Worm (Caenorhabditis elegans) whole organism, L2 larva: ENCODE results near the gene F41G3.6.
A peak's percentile ranks its signal among the peaks of the same experiment; 100 is the strongest.

Experiments used
- C34F6.9 ChIP-seq: fragments of 150-350 bp; optimal IDR thresholded peaks from 2 replicates; lab custom pipeline; 2014; ENCODE audit warnings: missing biosample characterization, missing genetic modification characterization
- F13H6.1 ChIP-seq: sonication (generic microtip); optimal IDR thresholded peaks from 2 replicates; lab custom pipeline; 2016; ENCODE audit warnings: missing genetic modification characterization, missing compliant biosample characterization
- alr-1 ChIP-seq: fragments of 150-350 bp; optimal IDR thresholded peaks from 2 replicates; lab custom pipeline; 2014; ENCODE audit warnings: missing biosample characterization, missing genetic modification characterization
- blmp-1 ChIP-seq: sonication (generic microtip); optimal IDR thresholded peaks from 2 replicates; lab custom pipeline; 2017; ENCODE audit warnings: missing genetic modification characterization, mild to moderate bottlenecking, missing compliant biosample characterization, antibody characterized with exemption, moderate library complexity; ENCODE audit not compliant: insufficient read depth
- ceh-16 ChIP-seq: fragments of 150-350 bp; optimal IDR thresholded peaks from 2 replicates; lab custom pipeline; 2014; ENCODE audit warnings: missing biosample characterization, missing genetic modification characterization
- ceh-82 ChIP-seq: fragments of 150-350 bp; optimal IDR thresholded peaks from 2 replicates; lab custom pipeline; 2014; ENCODE audit warnings: missing biosample characterization, missing genetic modification characterization
- crh-2 ChIP-seq: sonication (generic microtip); optimal IDR thresholded peaks from 2 replicates; lab custom pipeline; 2017; ENCODE audit warnings: missing biosample characterization, missing genetic modification characterization
- dmd-4 ChIP-seq: sonication (generic microtip); optimal IDR thresholded peaks from 2 replicates; lab custom pipeline; 2017; ENCODE audit warnings: missing biosample characterization, missing genetic modification characterization
- egl-27 ChIP-seq: sonication (generic microtip); optimal IDR thresholded peaks from 3 replicates; lab custom pipeline; 2017; ENCODE audit warnings: missing biosample characterization, missing genetic modification reagents, missing genetic modification characterization
- elt-1 ChIP-seq: fragments of 150-350 bp; optimal IDR thresholded peaks from 2 replicates; lab custom pipeline; 2014; ENCODE audit warnings: missing biosample characterization, missing genetic modification characterization
- fos-1 ChIP-seq: fragments of 150-350 bp; optimal IDR thresholded peaks from 2 replicates; lab custom pipeline; 2014; ENCODE audit warnings: missing biosample characterization, missing genetic modification characterization
- gmeb-1 ChIP-seq: fragments of 150-350 bp; optimal IDR thresholded peaks from 2 replicates; lab custom pipeline; 2014; ENCODE audit warnings: missing biosample characterization, missing genetic modification characterization
- lin-11 ChIP-seq: fragments of 150-350 bp; sonication (generic microtip); optimal IDR thresholded peaks from 2 replicates; lab custom pipeline; 2014; ENCODE audit warnings: missing biosample characterization, missing genetic modification characterization, inconsistent platforms, mixed read lengths
- lin-13 ChIP-seq: fragments of 150-350 bp; optimal IDR thresholded peaks from 2 replicates; lab custom pipeline; 2014; ENCODE audit warnings: missing biosample characterization, missing genetic modification reagents, missing genetic modification characterization
- lsy-2 ChIP-seq, 2 experiments: fragments of 150-350 bp in 1 of 2; sonication (generic microtip) in 1 of 2; optimal IDR thresholded peaks; 2 replicates each; lab custom pipeline; 2014 to 2017; ENCODE audit warnings: missing biosample characterization in 2 of 2, missing genetic modification characterization in 2 of 2
- mab-5 ChIP-seq: fragments of 150-350 bp; optimal IDR thresholded peaks from 2 replicates; lab custom pipeline; 2014; ENCODE audit warnings: missing biosample characterization, missing genetic modification characterization
- mbf-1 ChIP-seq: sonication (generic microtip); optimal IDR thresholded peaks from 2 replicates; lab custom pipeline; 2017; ENCODE audit warnings: missing biosample characterization, missing genetic modification characterization
- nhr-11 ChIP-seq: fragments of 150-350 bp; optimal IDR thresholded peaks from 2 replicates; lab custom pipeline; 2014; ENCODE audit warnings: missing biosample characterization, missing genetic modification characterization
- nhr-12 ChIP-seq: fragments of 150-350 bp; optimal IDR thresholded peaks from 2 replicates; lab custom pipeline; 2014; ENCODE audit warnings: missing biosample characterization, missing genetic modification characterization
- nhr-129 ChIP-seq: fragments of 150-350 bp; optimal IDR thresholded peaks from 2 replicates; lab custom pipeline; 2014; ENCODE audit warnings: missing biosample characterization, missing genetic modification characterization
- nhr-21 ChIP-seq: fragments of 150-350 bp; optimal IDR thresholded peaks from 2 replicates; lab custom pipeline; 2014; ENCODE audit warnings: missing biosample characterization, missing genetic modification characterization
- nhr-237 ChIP-seq: fragments of 150-350 bp; optimal IDR thresholded peaks from 2 replicates; lab custom pipeline; 2014; ENCODE audit warnings: missing biosample characterization, missing genetic modification characterization
- nhr-25 ChIP-seq: fragments of 150-350 bp; sonication (generic microtip); optimal IDR thresholded peaks from 3 replicates; lab custom pipeline; 2014; ENCODE audit warnings: missing biosample characterization, missing genetic modification characterization
- nhr-6 ChIP-seq: fragments of 150-350 bp; optimal IDR thresholded peaks from 2 replicates; lab custom pipeline; 2014; ENCODE audit warnings: missing biosample characterization, missing genetic modification characterization
- nhr-77 ChIP-seq: fragments of 150-350 bp; optimal IDR thresholded peaks from 2 replicates; lab custom pipeline; 2014; ENCODE audit warnings: missing biosample characterization, missing genetic modification characterization
- skn-1 ChIP-seq: sonication (generic microtip); optimal IDR thresholded peaks from 2 replicates; lab custom pipeline; 2017; ENCODE audit warnings: missing biosample characterization, missing genetic modification characterization
- sma-9 ChIP-seq, 2 experiments: fragments of 150-350 bp in 1 of 2; sonication (generic microtip) in 1 of 2; optimal IDR thresholded peaks; 2 replicates each; lab custom pipeline; 2014 to 2016; ENCODE audit warnings: missing genetic modification characterization in 2 of 2, mild to moderate bottlenecking in 1 of 2, missing biosample characterization in 1 of 2, missing compliant biosample characterization in 1 of 2, missing genetic modification reagents in 1 of 2, moderate library complexity in 1 of 2
- snpc-4 ChIP-seq: fragments of 150-350 bp; optimal IDR thresholded peaks from 2 replicates; lab custom pipeline; 2014; ENCODE audit warnings: missing biosample characterization, missing genetic modification characterization
- unc-39 ChIP-seq: fragments of 150-350 bp; optimal IDR thresholded peaks from 2 replicates; lab custom pipeline; 2014; ENCODE audit warnings: missing biosample characterization, missing genetic modification characterization
- unc-62 ChIP-seq: fragments of 150-350 bp; optimal IDR thresholded peaks from 2 replicates; lab custom pipeline; 2014; ENCODE audit warnings: missing biosample characterization, missing genetic modification reagents, missing genetic modification characterization

The F41G3.6 gene

DNA sequence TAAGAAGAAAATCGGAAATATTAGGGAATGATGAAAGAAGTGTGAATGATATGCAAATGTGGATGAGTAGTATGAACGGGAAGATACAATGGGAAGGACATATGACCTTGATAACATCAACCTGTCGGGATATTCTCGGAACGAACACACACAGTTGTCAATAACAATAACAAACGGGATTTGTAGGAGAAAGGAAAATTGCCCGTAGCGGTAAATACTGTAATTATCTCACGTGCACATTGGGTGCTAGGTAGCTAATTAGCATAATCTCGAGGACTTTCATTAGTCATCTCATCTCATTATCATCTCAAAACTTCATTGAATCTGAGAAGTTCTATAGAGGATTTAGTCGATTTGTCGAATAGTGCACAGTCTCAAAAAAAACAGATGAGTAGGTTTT, 29.7 kb upstream of the F41G3.6 start:
- TF ChIP-seq dmd-4 (tag; lab: Kevin White, UChicago) = no peak
- no peak for TF ChIP-seq mab-5 (tag; lab: Kevin White, UChicago)
- no peak for TF ChIP-seq fos-1 (tag; lab: Kevin White, UChicago)
- no peak for TF ChIP-seq unc-62 (GFP tag; lab: Kevin White, UChicago)
- no peak for TF ChIP-seq crh-2 (tag; lab: Kevin White, UChicago)
- no peak for TF ChIP-seq ceh-16 (tag; lab: Kevin White, UChicago)
- no peak for TF ChIP-seq ceh-82
- no peak for TF ChIP-seq lin-11 (tag; lab: Kevin White, UChicago)
- TF ChIP-seq skn-1 (tag; lab: Kevin White, UChicago) = no peak
- no peak for TF ChIP-seq nhr-11
- no peak for TF ChIP-seq nhr-6 (tag; lab: Kevin White, UChicago)
- TF ChIP-seq nhr-25 = no peak
- TF ChIP-seq nhr-129 (tag; lab: Kevin White, UChicago) = no peak
- no peak for TF ChIP-seq alr-1 (tag; lab: Kevin White, UChicago)

DNA sequence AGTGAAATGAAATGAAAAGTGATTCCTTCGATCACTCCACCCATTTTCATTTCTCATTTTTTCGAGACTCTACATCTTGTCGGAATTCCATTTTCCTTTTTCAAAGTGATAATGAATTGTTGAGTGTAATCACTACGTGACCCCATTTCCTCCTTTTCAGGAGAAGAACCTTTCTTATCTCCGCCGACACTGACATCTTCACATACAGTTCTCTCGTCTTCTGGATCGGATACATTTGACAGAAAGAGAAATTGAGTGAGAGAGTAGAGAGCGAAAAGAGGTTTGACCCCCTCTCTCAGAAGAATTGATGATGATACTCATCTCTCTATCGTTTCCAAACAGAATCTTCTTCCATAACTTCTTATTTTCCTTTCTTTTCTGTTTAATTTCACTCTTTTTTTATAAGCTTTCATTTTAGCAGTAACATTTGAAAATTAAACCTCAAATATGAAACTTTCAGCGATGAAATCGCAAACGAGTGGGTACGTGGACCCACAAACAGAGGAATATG, 28.8 kb upstream of the F41G3.6 start, which contains the start of gene dpy-2:
TSS of gene dpy-2 (plus strand) at position 461 of the 511 bp plus-strand sequence.
- TF ChIP-seq unc-39 (tag; lab: Kevin White, UChicago) = no peak
- TF ChIP-seq blmp-1 = peak; percentile 67
- TF ChIP-seq nhr-21 (tag; lab: Kevin White, UChicago) = peak; percentile 44

DNA sequence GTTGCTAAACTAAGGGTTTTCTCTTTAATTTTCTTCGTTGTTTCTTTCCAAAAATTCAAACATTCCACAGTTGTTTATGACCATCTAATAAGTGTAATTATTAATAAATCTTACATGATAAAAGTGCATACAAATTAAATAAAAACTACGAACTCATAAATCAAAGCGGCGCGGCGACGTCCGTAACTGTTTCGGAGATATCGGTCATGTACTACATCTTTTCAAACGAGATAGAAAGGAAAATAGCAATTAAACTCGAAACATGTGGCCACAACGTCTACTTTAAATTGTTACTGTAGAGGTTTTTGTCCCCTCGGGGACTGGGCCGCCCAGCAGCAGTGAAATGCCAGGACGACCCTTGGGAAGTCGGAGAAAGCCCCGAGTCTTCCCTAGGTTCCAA, 26.9 kb upstream of the F41G3.6 start:
- TF ChIP-seq nhr-237 (tag; lab: Kevin White, UChicago) (no peak), nhr-21 (tag; lab: Kevin White, UChicago) (peak; percentile 42), sma-9 (GFP tag; optimal IDR thresholded peaks at IDR 0.05; lab: Kevin White, UChicago) (peak; percentile 59), sma-9 (tag; optimal IDR thresholded peaks at IDR 0.05; lab: Kevin White, UChicago) (no peak)
- TF ChIP-seq, all 48 proteins: peak for 2

DNA sequence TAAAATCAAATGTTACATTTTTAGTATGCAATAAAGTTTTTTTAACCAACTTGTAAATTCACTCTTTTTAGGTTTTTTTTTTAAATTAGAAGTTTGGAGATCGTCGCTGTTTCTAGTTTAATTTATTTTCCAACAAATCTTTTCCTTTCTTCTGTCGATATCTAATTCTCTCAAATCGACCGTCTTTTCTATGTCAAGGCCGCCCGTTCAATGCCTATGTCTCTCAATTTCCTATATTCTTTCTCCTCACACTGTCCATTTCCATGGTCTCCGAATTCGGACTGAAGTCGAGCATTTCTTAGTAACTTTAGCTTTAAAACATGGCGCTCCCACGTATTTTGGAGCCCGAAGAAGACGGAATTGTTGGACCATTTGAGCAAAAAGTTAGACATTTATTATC, 26.1 kb upstream of the F41G3.6 start, which contains the start of the genes T14B4.5 and T14B4.20:
TSS of gene T14B4.5 (plus strand) at position 226 of the 400 bp plus-strand sequence.
TSS of gene T14B4.20 (plus strand) at position 264 of the 400 bp plus-strand sequence.
- TF ChIP-seq sma-9 (GFP tag; optimal IDR thresholded peaks at IDR 0.05; lab: Kevin White, UChicago) (no peak), sma-9 (tag; optimal IDR thresholded peaks at IDR 0.05; lab: Kevin White, UChicago) (no peak)

DNA sequence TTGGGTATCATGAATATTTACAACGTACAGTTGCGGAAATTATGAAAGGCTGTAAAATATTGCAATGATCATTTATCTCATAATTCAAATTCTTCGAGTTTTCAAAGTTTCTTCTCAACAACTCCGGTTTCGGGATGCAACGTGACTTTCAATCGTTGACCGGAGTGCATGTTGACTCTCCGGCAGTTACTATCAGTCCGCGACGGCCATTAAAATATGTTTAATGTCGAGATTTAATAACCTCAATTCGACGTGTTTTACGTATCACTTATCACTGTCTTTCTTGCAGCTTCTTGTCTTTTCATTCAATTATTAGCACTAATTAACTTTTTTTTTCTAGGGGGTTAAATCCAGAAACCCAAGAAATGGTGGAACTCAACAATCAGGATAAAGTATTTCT, 24.5 kb upstream of the F41G3.6 start, which contains the start of gene tsp-10:
TSS of gene tsp-10 (plus strand) at position 366 of the 400 bp plus-strand sequence.
- no peak for TF ChIP-seq nhr-77
- TF ChIP-seq ceh-82 = no peak
- no peak for TF ChIP-seq C34F6.9 (tag; lab: Kevin White, UChicago)
- no peak for TF ChIP-seq elt-1 (tag; lab: Kevin White, UChicago)
- no peak for TF ChIP-seq ceh-16 (tag; lab: Kevin White, UChicago)
- TF ChIP-seq mab-5 (tag; lab: Kevin White, UChicago) = no peak
- TF ChIP-seq nhr-12 (tag; lab: Kevin White, UChicago) = no peak
- no peak for TF ChIP-seq egl-27

DNA sequence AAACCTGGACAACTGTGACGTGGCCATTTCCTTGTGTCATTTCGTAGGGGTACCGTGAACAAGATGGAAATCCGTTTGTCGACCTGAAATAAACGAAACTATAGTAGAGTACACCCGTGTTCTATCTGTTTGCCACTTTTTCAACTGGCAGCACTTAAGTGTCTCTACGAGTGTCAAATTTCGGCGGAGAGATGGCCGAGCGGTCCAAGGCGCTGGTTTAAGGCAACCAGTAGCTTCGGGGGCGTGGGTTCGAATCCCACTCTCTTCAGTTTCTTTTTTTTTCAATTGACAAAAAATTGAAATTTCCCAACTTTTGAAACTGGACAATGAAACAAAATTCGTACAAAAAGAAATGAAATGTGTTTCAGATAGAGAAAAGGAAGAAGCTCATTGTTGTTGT, 21.1 kb upstream of the F41G3.6 start:
- TF ChIP-seq nhr-25 (no peak), crh-2 (tag; lab: Kevin White, UChicago) (peak; percentile 30), lsy-2 (tag; optimal IDR thresholded peaks at IDR 0.05; lab: Kevin White, UChicago) (peak in 1 of 2 experiments; percentile 39), sma-9 (GFP tag; optimal IDR thresholded peaks at IDR 0.05; lab: Kevin White, UChicago) (peak; percentile 11), sma-9 (tag; optimal IDR thresholded peaks at IDR 0.05; lab: Kevin White, UChicago) (no peak), ceh-16 (tag; lab: Kevin White, UChicago) (no peak), lin-13 (GFP tag; lab: Kevin White, UChicago) (peak; percentile 14), gmeb-1 (tag; lab: Kevin White, UChicago) (peak; percentile 26), C34F6.9 (tag; lab: Kevin White, UChicago) (peak; percentile 23), nhr-129 (tag; lab: Kevin White, UChicago) (peak; percentile 54), F13H6.1 (tag; lab: Kevin White, UChicago) (peak; percentile 3), snpc-4 (peak; percentile 17), mbf-1 (no peak)
